Fruit fly (Drosophila melanogaster) whole organism, embryonic: Measurements from ENCODE around the gene org-1.

Experiments
- ATbp ChIP-seq: fragments of 200-800 bp; sonication (Bioruptor generic); optimal IDR thresholded peaks from 2 replicates; lab custom pipeline; 2017; ENCODE audit warnings: missing biosample characterization, mild to moderate bottlenecking, missing genetic modification characterization, missing genetic modification reagents
- Ada2b ChIP-seq: fragments of 200-800 bp; sonication (Bioruptor generic); IDR thresholded peaks from 2 replicates; pipeline ENCODE4 v1.3.6; 2022; ENCODE audit warnings: missing biosample characterization, missing genetic modification characterization
- Atf3 ChIP-seq: fragments of 200-800 bp; sonication (Bioruptor generic); optimal IDR thresholded peaks from 3 replicates; lab custom pipeline; 2016; ENCODE audit warnings: missing biosample characterization, missing genetic modification characterization
- CG10267 ChIP-seq: fragments of 200-800 bp; sonication (Bioruptor generic); optimal IDR thresholded peaks from 2 replicates; lab custom pipeline; 2018; ENCODE audit warnings: missing biosample characterization, mild to moderate bottlenecking, missing genetic modification characterization, moderate library complexity
- CG10274 ChIP-seq: fragments of 200-800 bp; sonication (Bioruptor generic); optimal IDR thresholded peaks from 3 replicates; lab custom pipeline; 2017; ENCODE audit warnings: missing biosample characterization, mild to moderate bottlenecking, missing genetic modification characterization
- CG10462 ChIP-seq: fragments of 200-800 bp; sonication (Bioruptor generic); optimal IDR thresholded peaks from 2 replicates; lab custom pipeline; 2016; ENCODE audit warnings: missing biosample characterization, missing genetic modification characterization
- CG12299 ChIP-seq: fragments of 200-800 bp; sonication (Bioruptor generic); optimal IDR thresholded peaks from 2 replicates; lab custom pipeline; 2018; ENCODE audit warnings: missing biosample characterization, mild to moderate bottlenecking, missing genetic modification characterization
- CG13624 ChIP-seq: fragments of 200-800 bp; sonication (Bioruptor generic); optimal IDR thresholded peaks from 2 replicates; lab custom pipeline; 2016; ENCODE audit warnings: missing biosample characterization, missing genetic modification characterization
- CG14050 ChIP-seq: fragments of 200-800 bp; sonication (Bioruptor generic); IDR thresholded peaks from 3 replicates; pipeline ENCODE4 v1.3.6; 2022; ENCODE audit warnings: missing biosample characterization, missing genetic modification characterization
- CG17612 ChIP-seq: fragments of 200-800 bp; sonication (Bioruptor generic); IDR thresholded peaks from 2 replicates; pipeline ENCODE4 v1.3.6; 2022; ENCODE audit warnings: missing biosample characterization, missing genetic modification characterization
- CG18619 ChIP-seq: fragments of 200-800 bp; sonication (Bioruptor generic); optimal IDR thresholded peaks from 3 replicates; lab custom pipeline; 2017; ENCODE audit warnings: missing biosample characterization, mild to moderate bottlenecking, missing genetic modification characterization
- CG2116 ChIP-seq: fragments of 200-800 bp; sonication (Bioruptor generic); optimal IDR thresholded peaks from 3 replicates; lab custom pipeline; 2018; ENCODE audit warnings: missing biosample characterization, mild to moderate bottlenecking, missing genetic modification characterization
- CG2120 ChIP-seq: fragments of 200-800 bp; sonication (Bioruptor generic); optimal IDR thresholded peaks from 3 replicates; lab custom pipeline; 2016; ENCODE audit warnings: missing biosample characterization, missing genetic modification characterization
- CG3065 ChIP-seq: fragments of 200-800 bp; sonication (Bioruptor generic); optimal IDR thresholded peaks from 2 replicates; lab custom pipeline; 2016; ENCODE audit warnings: missing biosample characterization, missing genetic modification characterization
- CG3163 ChIP-seq: fragments of 200-800 bp; sonication (Bioruptor generic); optimal IDR thresholded peaks from 3 replicates; lab custom pipeline; 2016; ENCODE audit warnings: missing biosample characterization, missing genetic modification characterization
- CG42726 ChIP-seq: fragments of 200-800 bp; sonication (Bioruptor generic); IDR thresholded peaks from 2 replicates; pipeline ENCODE4 v1.3.6; 2022; ENCODE audit warnings: missing biosample characterization, missing genetic modification characterization; ENCODE audit not compliant: partially characterized antibody
- CG6683 ChIP-seq: fragments of 200-800 bp; sonication (Bioruptor generic); optimal IDR thresholded peaks from 2 replicates; lab custom pipeline; 2017; ENCODE audit warnings: missing biosample characterization, mild to moderate bottlenecking, missing genetic modification characterization, missing genetic modification reagents
- CG7372 ChIP-seq: fragments of 200-800 bp; sonication (Bioruptor generic); IDR thresholded peaks from 2 replicates; pipeline ENCODE4 v1.3.6; 2022; ENCODE audit warnings: missing biosample characterization, missing genetic modification characterization
- CG8478 ChIP-seq: fragments of >200 bp; optimal IDR thresholded peaks from 2 replicates; lab custom pipeline; 2018
- CG9817 ChIP-seq: fragments of 200-800 bp; sonication (Bioruptor generic); optimal IDR thresholded peaks from 2 replicates; lab custom pipeline; 2018; ENCODE audit warnings: missing biosample characterization, mild to moderate bottlenecking, missing genetic modification characterization, moderate library complexity
- Camta ChIP-seq: fragments of 200-800 bp; sonication (Bioruptor generic); optimal IDR thresholded peaks from 2 replicates; lab custom pipeline; 2016; ENCODE audit warnings: missing biosample characterization, missing genetic modification characterization
- Chrac-16 ChIP-seq: fragments of 200-800 bp; sonication (Bioruptor generic); optimal IDR thresholded peaks from 3 replicates; lab custom pipeline; 2016; ENCODE audit warnings: missing biosample characterization, missing genetic modification characterization
- Elba2 ChIP-seq: fragments of 200-800 bp; sonication (Bioruptor generic); optimal IDR thresholded peaks from 3 replicates; lab custom pipeline; 2016; ENCODE audit warnings: missing biosample characterization, missing genetic modification characterization
- Ets65A ChIP-seq: fragments of 200-800 bp; sonication (Bioruptor generic); peaks from one replicate; lab custom pipeline; 2016; ENCODE audit warnings: missing biosample characterization, missing genetic modification characterization
- Hmr ChIP-seq: fragments of 200-800 bp; sonication (Bioruptor generic); optimal IDR thresholded peaks from 3 replicates; lab custom pipeline; 2017; ENCODE audit warnings: mild to moderate bottlenecking, missing biosample characterization, missing genetic modification reagents, missing genetic modification characterization
- Hr3 ChIP-seq: fragments of 200-800 bp; sonication (Bioruptor generic); optimal IDR thresholded peaks from 3 replicates; lab custom pipeline; 2016; ENCODE audit warnings: missing biosample characterization, missing genetic modification characterization
- Oaz ChIP-seq: fragments of 200-800 bp; sonication (Bioruptor generic); IDR thresholded peaks from 2 replicates; pipeline ENCODE4 v1.3.6; 2022; ENCODE audit warnings: missing biosample characterization, missing genetic modification characterization
- Optix ChIP-seq: fragments of 200-800 bp; sonication (Bioruptor generic); IDR thresholded peaks from 3 replicates; pipeline ENCODE4 v1.3.6; 2022; ENCODE audit warnings: missing biosample characterization, missing genetic modification characterization
- Xrp1 ChIP-seq: fragments of 200-800 bp; sonication (Bioruptor generic); IDR thresholded peaks from 2 replicates; pipeline ENCODE4 v1.3.6; 2022; ENCODE audit warnings: missing biosample characterization, missing genetic modification characterization
- caup ChIP-seq: fragments of 200-800 bp; sonication (Bioruptor generic); optimal IDR thresholded peaks from 3 replicates; lab custom pipeline; 2017; ENCODE audit warnings: missing biosample characterization, mild to moderate bottlenecking, missing genetic modification characterization, moderate library complexity; ENCODE audit not compliant: severe bottlenecking
- crp ChIP-seq, 2 experiments: fragments of 200-800 bp; sonication (Bioruptor generic); optimal IDR thresholded peaks; 2 replicates in 1 of 2; 3 replicates in 1 of 2; lab custom pipeline; 2017; ENCODE audit warnings: missing biosample characterization in 2 of 2, missing genetic modification characterization in 2 of 2, mild to moderate bottlenecking in 1 of 2, moderate library complexity in 1 of 2
- dmrt99B ChIP-seq: fragments of 200-800 bp; sonication (Bioruptor generic); optimal IDR thresholded peaks from 2 replicates; lab custom pipeline; 2018; ENCODE audit warnings: missing biosample characterization, mild to moderate bottlenecking, missing genetic modification characterization, moderate library complexity
- ems ChIP-seq: fragments of 200-800 bp; sonication (Bioruptor generic); optimal IDR thresholded peaks from 3 replicates; lab custom pipeline; 2016; ENCODE audit warnings: missing biosample characterization, missing genetic modification characterization
- en ChIP-seq: fragments of 200-800 bp; sonication (Bioruptor generic); optimal IDR thresholded peaks from 2 replicates; lab custom pipeline; 2016; ENCODE audit warnings: missing biosample characterization, missing genetic modification characterization
- fd96Cb ChIP-seq: fragments of 200-800 bp; sonication (Bioruptor generic); optimal IDR thresholded peaks from 2 replicates; lab custom pipeline; 2018; ENCODE audit warnings: missing biosample characterization, mild to moderate bottlenecking, missing genetic modification characterization, moderate library complexity
- grn ChIP-seq: fragments of 200-800 bp; sonication (Bioruptor generic); optimal IDR thresholded peaks from 3 replicates; lab custom pipeline; 2017; ENCODE audit warnings: missing biosample characterization, missing genetic modification characterization
- ham ChIP-seq: fragments of 200-800 bp; sonication (Bioruptor generic); IDR thresholded peaks from 2 replicates; pipeline ENCODE4 v1.3.6; 2022; ENCODE audit warnings: missing biosample characterization, missing genetic modification characterization
- inv ChIP-seq: fragments of 200-800 bp; sonication (Bioruptor generic); IDR thresholded peaks from 2 replicates; pipeline ENCODE4 v1.3.6; 2022; ENCODE audit warnings: missing biosample characterization, missing genetic modification characterization; ENCODE audit not compliant: partially characterized antibody
- kah ChIP-seq: fragments of 200-800 bp; sonication (Bioruptor generic); optimal IDR thresholded peaks from 2 replicates; lab custom pipeline; 2018; ENCODE audit warnings: missing biosample characterization, mild to moderate bottlenecking, missing genetic modification characterization
- nerfin-1 ChIP-seq: fragments of 200-800 bp; sonication (Bioruptor generic); optimal IDR thresholded peaks from 3 replicates; lab custom pipeline; 2019; ENCODE audit warnings: missing biosample characterization, mild to moderate bottlenecking, missing genetic modification characterization, moderate library complexity
- odd ChIP-seq: fragments of 200-800 bp; sonication (Bioruptor generic); optimal IDR thresholded peaks from 2 replicates; lab custom pipeline; 2017; ENCODE audit warnings: missing biosample characterization, mild to moderate bottlenecking, missing genetic modification characterization
- p53 ChIP-seq: fragments of 200-800 bp; sonication (Bioruptor generic); optimal IDR thresholded peaks from 2 replicates; lab custom pipeline; 2016; ENCODE audit warnings: missing biosample characterization, missing genetic modification characterization
- pan ChIP-seq, 4 experiments: fragments of >200 bp in 3 of 4; fragments of 200-800 bp in 1 of 4; sonication (Bioruptor generic) in 1 of 4; optimal IDR thresholded peaks in 3 of 4; IDR thresholded peaks in 1 of 4; 2 replicates each; pipeline versions ENCODE4 v1.3.6 to Lab custom; 2017 to 2022; ENCODE audit warnings: missing biosample characterization in 2 of 4, missing genetic modification characterization in 2 of 4, mixed read lengths in 1 of 4
- pho ChIP-seq: fragments of 200-800 bp; sonication (Bioruptor generic); optimal IDR thresholded peaks from 2 replicates; lab custom pipeline; 2016; ENCODE audit warnings: missing biosample characterization, missing genetic modification characterization
- sens ChIP-seq: fragments of 200-800 bp; sonication (Bioruptor generic); peaks from one replicate; lab custom pipeline; 2016; ENCODE audit warnings: missing biosample characterization, missing genetic modification characterization
- seq ChIP-seq: fragments of 200-800 bp; sonication (Bioruptor generic); IDR thresholded peaks from 2 replicates; pipeline ENCODE4 v1.3.6; 2022; ENCODE audit warnings: missing biosample characterization, missing genetic modification characterization
- slbo ChIP-seq: fragments of 200-800 bp; sonication (Bioruptor generic); IDR thresholded peaks from 2 replicates; pipeline ENCODE4 v1.3.6; 2022; ENCODE audit warnings: missing biosample characterization, missing genetic modification characterization
- tap ChIP-seq: fragments of 200-800 bp; optimal IDR thresholded peaks from 3 replicates; lab custom pipeline; 2019; ENCODE audit warnings: missing biosample characterization, mild to moderate bottlenecking, missing genetic modification characterization, moderate library complexity
- usp ChIP-seq: fragments of >200 bp; optimal IDR thresholded peaks from 2 replicates; lab custom pipeline; 2017; ENCODE audit warnings: missing biosample characterization, missing genetic modification characterization
- zfh2 ChIP-seq: fragments of 200-800 bp; sonication (Bioruptor generic); optimal IDR thresholded peaks from 2 replicates; lab custom pipeline; 2016; ENCODE audit warnings: missing biosample characterization, missing genetic modification characterization

org-1 gene

DNA sequence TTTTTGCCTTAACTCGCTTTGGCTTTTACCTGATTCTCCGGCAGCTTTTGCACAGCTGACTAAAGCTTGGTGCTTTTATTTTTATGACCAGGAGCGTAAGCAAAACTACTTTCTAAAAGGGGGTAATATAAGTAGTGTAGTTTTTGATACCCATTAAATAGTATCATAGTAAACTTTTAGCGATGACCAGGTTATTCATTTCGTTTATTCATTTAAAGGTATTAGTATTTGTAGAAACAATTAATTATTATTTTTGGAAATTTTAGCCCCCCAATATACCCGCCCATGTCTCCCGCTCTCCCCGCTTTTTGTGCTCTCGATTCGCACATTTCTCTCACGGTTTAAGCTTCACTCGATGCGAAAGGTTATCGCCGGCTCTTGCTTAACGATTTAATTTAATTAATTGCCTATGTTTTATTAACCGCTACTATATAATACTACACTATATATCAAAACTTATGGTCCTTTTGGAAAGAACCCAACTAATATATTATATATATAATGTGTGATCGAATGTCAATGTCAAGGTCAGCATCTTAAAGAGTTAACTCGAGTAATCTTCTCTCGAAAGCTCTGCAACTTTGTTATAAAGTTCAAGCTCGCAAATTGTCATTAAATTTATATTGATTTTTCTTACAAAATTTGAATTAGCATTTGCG, 9.6 kb upstream of the org-1 start, which contains the start of gene Sptr (continued):
- peak; percentile 69 for TF ChIP-seq fd96Cb (tag; lab: Kevin White, UChicago)
- peak; percentile 58 for TF ChIP-seq CG10462
- TF ChIP-seq Hr3 (GFP tag; lab: Kevin White, UChicago) = peak; percentile 77
- peak; percentile 13 for TF ChIP-seq CG3065 (GFP tag; lab: Kevin White, UChicago)
- peak; percentile 71 for TF ChIP-seq CG10267 (tag; lab: Kevin White, UChicago)
- peak; percentile 46 for TF ChIP-seq CG3163 (GFP tag; lab: Kevin White, UChicago)
- TF ChIP-seq pho (GFP tag; lab: Kevin White, UChicago) = peak; percentile 83
- TF ChIP-seq CG18619 (GFP tag; lab: Kevin White, UChicago) = peak; percentile 81
- TF ChIP-seq CG8478 (lab: Kevin White, UChicago) = no peak
- TF ChIP-seq dmrt99B (tag; lab: Kevin White, UChicago) = peak; percentile 92
- TF ChIP-seq Atf3 = peak; percentile 14
- TF ChIP-seq Chrac-16 (GFP tag; lab: Kevin White, UChicago) = peak; percentile 72
- TF ChIP-seq CG12299 (tag; lab: Kevin White, UChicago) = peak; percentile 90
- peak; percentile 84 for TF ChIP-seq CG13624 (GFP tag; lab: Kevin White, UChicago)
- peak; percentile 84 for TF ChIP-seq zfh2
- TF ChIP-seq CG42726 = no peak
- TF ChIP-seq CG2120 = peak; percentile 96
- peak; percentile 86 for TF ChIP-seq CG9817
- peak; percentile 58 for TF ChIP-seq Camta (GFP tag; lab: Kevin White, UChicago)
- peak; percentile 36; the same call in 1 of the 3 replicates for TF ChIP-seq Optix (GFP tag; lab: Robert Waterston, UW)
- TF ChIP-seq odd (GFP tag; lab: Kevin White, UChicago) = peak; percentile 86
- peak; percentile 67 for TF ChIP-seq nerfin-1 (tag; lab: Kevin White, UChicago)
- peak; percentile 82 for TF ChIP-seq CG14050 (GFP tag; lab: Robert Waterston, UW)
- peak; percentile 94 for TF ChIP-seq slbo (GFP tag; lab: Robert Waterston, UW)
- no peak for TF ChIP-seq inv (GFP tag; lab: Robert Waterston, UW)
- peak; percentile 93 for TF ChIP-seq seq
- TF ChIP-seq Oaz (GFP tag; lab: Robert Waterston, UW) = peak; percentile 74
- TF ChIP-seq CG6683 = peak; percentile 79
- TF ChIP-seq CG2116 (GFP tag; lab: Kevin White, UChicago) = peak; percentile 47
- TF ChIP-seq p53 = no peak
- TF ChIP-seq Hmr (GFP tag; lab: Kevin White, UChicago) = peak; percentile 96
- TF ChIP-seq en = peak; percentile 22
- peak; percentile 36 for TF ChIP-seq grn (GFP tag; lab: Kevin White, UChicago)
- TF ChIP-seq ems (GFP tag; lab: Kevin White, UChicago) = peak; percentile 80
- peak; percentile 65 for TF ChIP-seq CG10274 (GFP tag; lab: Kevin White, UChicago)
- TF ChIP-seq CG7372 (GFP tag; lab: Robert Waterston, UW) = peak; percentile 84
- no peak for TF ChIP-seq pan (optimal IDR thresholded peaks at IDR 0.05; lab: Kevin White, UChicago)
- peak in 1 of 2 experiments; percentile 94 for TF ChIP-seq pan (GFP tag; optimal IDR thresholded peaks at IDR 0.05 in 1 of 2, IDR thresholded peaks at IDR 0.05 in 1 of 2)
- TF ChIP-seq crp (GFP tag; optimal IDR thresholded peaks at IDR 0.05; lab: Kevin White, UChicago) = peak in 1 of 2 experiments; percentile 69
- TF ChIP-seq Xrp1 (GFP tag; lab: Robert Waterston, UW) = peak; percentile 89
- TF ChIP-seq ham = peak; percentile 60; the same call in 1 of the 2 replicates
- peak; percentile 93 for TF ChIP-seq Ets65A (GFP tag; lab: Kevin White, UChicago)
- peak; percentile 81 for TF ChIP-seq CG17612 (GFP tag; lab: Robert Waterston, UW)
- peak; percentile 86 for TF ChIP-seq tap
- no peak for TF ChIP-seq Elba2
- TF ChIP-seq caup (GFP tag; lab: Kevin White, UChicago) = peak; percentile 92
- peak; percentile 73 for TF ChIP-seq kah (GFP tag; lab: Kevin White, UChicago)
- TF ChIP-seq Ada2b (GFP tag; lab: Robert Waterston, UW) = peak; percentile 92
- TF ChIP-seq usp (GFP tag; lab: Kevin White, UChicago) = no peak
- TF ChIP-seq sens (GFP tag; lab: Kevin White, UChicago) = peak; percentile 90
- peak; percentile 80 for TF ChIP-seq ATbp (GFP tag; lab: Kevin White, UChicago)
